Worm (Caenorhabditis elegans): Measurements from ENCODE around the gene col-149.

ce11 chrV:10246443-10246885 lies 46.2 kb downstream of the col-149 start:
- TF ChIP-seq pes-1 (GFP tag; IDR thresholded peaks at IDR 0.05) (no peak), ama-1 (optimal IDR thresholded peaks at IDR 0.05) (no peak), ceh-36 (tag; optimal IDR thresholded peaks at IDR 0.05) (no peak), ets-7 (tag; optimal IDR thresholded peaks at IDR 0.05) (no peak), aly-1 (tag; optimal IDR thresholded peaks at IDR 0.05) (no peak), hnd-1 (tag; optimal IDR thresholded peaks at IDR 0.05) (no peak), scrt-1 (GFP tag; IDR thresholded peaks at IDR 0.05) (no peak)
